Worm (Caenorhabditis elegans) whole organism, young adult: ENCODE measurements around the gene F22B3.10.

ENCODE experiments used
- B0019.2 ChIP-seq: fragments of 200-800 bp; sonication (Bioruptor generic); conservative IDR thresholded peaks from 2 replicates; pipeline ENCODE4 v1.3.6; 2022; ENCODE audit warnings: missing genetic modification reagents, missing genetic modification characterization, missing compliant biosample characterization
- F39B2.1 ChIP-seq: fragments of 200-800 bp; sonication (Bioruptor generic); IDR thresholded peaks from 2 replicates; pipeline ENCODE4 v1.3.6; 2022; ENCODE audit warnings: missing genetic modification reagents, missing genetic modification characterization, missing compliant biosample characterization
- F49E8.2 ChIP-seq: sonication (generic microtip); optimal IDR thresholded peaks from 3 replicates; lab custom pipeline; 2017; ENCODE audit warnings: missing genetic modification characterization, mild to moderate bottlenecking, missing compliant biosample characterization, antibody characterized with exemption, moderate library complexity; ENCODE audit not compliant: insufficient read depth
- F57A8.1 ChIP-seq: fragments of 200-800 bp; sonication (Bioruptor generic); optimal IDR thresholded peaks from 2 replicates; lab custom pipeline; 2018; ENCODE audit warnings: mild to moderate bottlenecking, missing genetic modification characterization, moderate library complexity, missing compliant biosample characterization
- K12H6.12 ChIP-seq: fragments of 200-800 bp; sonication (Bioruptor generic); optimal IDR thresholded peaks from 2 replicates; lab custom pipeline; 2018; ENCODE audit warnings: mild to moderate bottlenecking, missing genetic modification characterization, missing compliant biosample characterization
- Y79H2A.3 ChIP-seq: fragments of 200-800 bp; sonication (Bioruptor generic); conservative IDR thresholded peaks from 2 replicates; pipeline ENCODE4 v1.3.6; 2022; ENCODE audit warnings: missing genetic modification reagents, missing genetic modification characterization, missing compliant biosample characterization
- ZK185.1 ChIP-seq: sonication (generic microtip); optimal IDR thresholded peaks from 2 replicates; lab custom pipeline; 2016; ENCODE audit warnings: mild to moderate bottlenecking, missing genetic modification characterization, missing compliant biosample characterization; ENCODE audit not compliant: poor library complexity, severe bottlenecking
- ama-1 ChIP-seq, 3 experiments: fragments of 150-350 bp in 1 of 3; sonication (generic microtip) in 2 of 3; optimal IDR thresholded peaks; 2 replicates each; lab custom pipeline; 2014 to 2018; ENCODE audit warnings: missing biosample characterization in 2 of 3, missing genetic modification characterization in 2 of 3, missing genetic modification reagents in 2 of 3
- aptf-3 ChIP-seq: fragments of 200-800 bp; sonication (Bioruptor generic); IDR thresholded peaks from 2 replicates; pipeline ENCODE4 v1.3.6; 2022; ENCODE audit warnings: missing genetic modification characterization, missing compliant biosample characterization
- atf-7 ChIP-seq: sonication (generic microtip); optimal IDR thresholded peaks from 2 replicates; lab custom pipeline; 2017; ENCODE audit warnings: mild to moderate bottlenecking, missing genetic modification characterization, missing compliant biosample characterization
- athp-1 ChIP-seq: sonication (generic microtip); optimal IDR thresholded peaks from 2 replicates; lab custom pipeline; 2017; ENCODE audit warnings: mild to moderate bottlenecking, missing genetic modification characterization, missing compliant biosample characterization
- bed-2 ChIP-seq: fragments of 200-800 bp; sonication (Bioruptor generic); IDR thresholded peaks from 2 replicates; pipeline ENCODE4 v1.3.6; 2022; ENCODE audit warnings: missing genetic modification reagents, missing genetic modification characterization, missing compliant biosample characterization
- ccch-3 ChIP-seq: fragments of 200-800 bp; sonication (Bioruptor generic); optimal IDR thresholded peaks from 2 replicates; lab custom pipeline; 2018; ENCODE audit warnings: mild to moderate bottlenecking, missing genetic modification characterization, missing compliant biosample characterization
- cebp-2 ChIP-seq: fragments of 200-800 bp; sonication (Bioruptor generic); IDR thresholded peaks from 2 replicates; pipeline ENCODE4 v1.3.6; 2022; ENCODE audit warnings: missing genetic modification characterization, missing compliant biosample characterization
- ceh-100 ChIP-seq: fragments of 200-800 bp; sonication (Bioruptor generic); IDR thresholded peaks from 2 replicates; pipeline ENCODE4 v1.3.6; 2022; ENCODE audit warnings: missing genetic modification reagents, missing genetic modification characterization, missing compliant biosample characterization
- ceh-58 ChIP-seq: fragments of 200-800 bp; sonication (Bioruptor generic); IDR thresholded peaks from 2 replicates; pipeline ENCODE4 v1.3.6; 2022; ENCODE audit warnings: missing genetic modification characterization, missing compliant biosample characterization
- ceh-79 ChIP-seq: sonication (generic microtip); optimal IDR thresholded peaks from 2 replicates; lab custom pipeline; 2017; ENCODE audit warnings: mild to moderate bottlenecking, missing genetic modification characterization, missing compliant biosample characterization
- ceh-91 ChIP-seq: fragments of 200-800 bp; sonication (Bioruptor generic); IDR thresholded peaks from 2 replicates; pipeline ENCODE4 v1.3.6; 2022; ENCODE audit warnings: missing genetic modification reagents, missing genetic modification characterization, missing compliant biosample characterization
- dpff-1 ChIP-seq: sonication (generic microtip); optimal IDR thresholded peaks from 2 replicates; lab custom pipeline; 2017; ENCODE audit warnings: mild to moderate bottlenecking, missing genetic modification characterization, missing compliant biosample characterization
- dpl-1 ChIP-seq: fragments of 150-350 bp; optimal IDR thresholded peaks from 2 replicates; lab custom pipeline; 2014; ENCODE audit warnings: missing biosample characterization, missing genetic modification reagents, missing genetic modification characterization
- egl-18 ChIP-seq: fragments of 200-800 bp; sonication (Bioruptor generic); IDR thresholded peaks from 2 replicates; pipeline ENCODE4 v1.3.6; 2022; ENCODE audit warnings: missing genetic modification reagents, missing genetic modification characterization, missing compliant biosample characterization
- fkh-3 ChIP-seq: sonication (generic microtip); optimal IDR thresholded peaks from 2 replicates; lab custom pipeline; 2016; ENCODE audit warnings: mild to moderate bottlenecking, missing genetic modification characterization, missing compliant biosample characterization
- gei-17 ChIP-seq: fragments of 200-800 bp; sonication (Bioruptor generic); optimal IDR thresholded peaks from 2 replicates; lab custom pipeline; 2018; ENCODE audit warnings: mild to moderate bottlenecking, missing genetic modification characterization, missing compliant biosample characterization
- him-1 ChIP-seq: sonication (generic microtip); optimal IDR thresholded peaks from 2 replicates; lab custom pipeline; 2016; ENCODE audit warnings: missing genotype, missing genetic modification reagents, missing genetic modification characterization, missing compliant biosample characterization
- hmg-1.2 ChIP-seq: fragments of 200-800 bp; sonication (Bioruptor generic); IDR thresholded peaks from 2 replicates; pipeline ENCODE4 v1.3.6; 2022; ENCODE audit warnings: missing genetic modification reagents, missing genetic modification characterization, missing compliant biosample characterization
- lag-1 ChIP-seq: fragments of 200-800 bp; sonication (Bioruptor generic); IDR thresholded peaks from 2 replicates; pipeline ENCODE4 v1.3.6; 2022; ENCODE audit warnings: missing genetic modification reagents, missing genetic modification characterization, missing compliant biosample characterization
- let-526 ChIP-seq: fragments of 200-800 bp; sonication (Bioruptor generic); IDR thresholded peaks from 2 replicates; pipeline ENCODE4 v1.3.6; 2022; ENCODE audit warnings: missing genetic modification reagents, missing genetic modification characterization, missing compliant biosample characterization
- madf-10 ChIP-seq: sonication (generic microtip); optimal IDR thresholded peaks from 2 replicates; lab custom pipeline; 2016; ENCODE audit warnings: mild to moderate bottlenecking, missing genetic modification characterization, missing compliant biosample characterization
- madf-8 ChIP-seq: fragments of 200-800 bp; sonication (Bioruptor generic); conservative IDR thresholded peaks from 2 replicates; pipeline ENCODE4 v1.3.6; 2022; ENCODE audit warnings: missing genetic modification reagents, missing genetic modification characterization, missing compliant biosample characterization
- mcd-1 ChIP-seq: fragments of 200-800 bp; sonication (Bioruptor generic); IDR thresholded peaks from 2 replicates; pipeline ENCODE4 v1.3.6; 2022; ENCODE audit warnings: missing genetic modification reagents, missing genetic modification characterization, missing compliant biosample characterization
- mel-28 ChIP-seq: sonication (generic microtip); optimal IDR thresholded peaks from 2 replicates; lab custom pipeline; 2016; ENCODE audit warnings: borderline replicate concordance, mild to moderate bottlenecking, missing genetic modification characterization, missing compliant biosample characterization
- mes-4 ChIP-seq: sonication (generic microtip); optimal IDR thresholded peaks from 2 replicates; lab custom pipeline; 2016; ENCODE audit warnings: missing genotype, missing genetic modification characterization, missing compliant biosample characterization
- nfyb-1 ChIP-seq: fragments of 200-800 bp; sonication (Bioruptor generic); IDR thresholded peaks from 2 replicates; pipeline ENCODE4 v1.3.6; 2022; ENCODE audit warnings: missing genetic modification reagents, missing genetic modification characterization, missing compliant biosample characterization
- nhr-80 ChIP-seq: sonication (generic microtip); optimal IDR thresholded peaks from 2 replicates; lab custom pipeline; 2016; ENCODE audit warnings: missing genetic modification characterization, missing compliant biosample characterization
- nhr-90 ChIP-seq: sonication (generic microtip); optimal IDR thresholded peaks from 2 replicates; lab custom pipeline; 2016; ENCODE audit warnings: missing genotype, mild to moderate bottlenecking, missing genetic modification characterization, missing compliant biosample characterization
- snpc-3.4 ChIP-seq: sonication (generic microtip); optimal IDR thresholded peaks from 2 replicates; lab custom pipeline; 2017; ENCODE audit warnings: missing genetic modification characterization, mild to moderate bottlenecking, missing compliant biosample characterization, antibody characterized with exemption, moderate library complexity, missing genotype, missing genetic modification reagents
- tbp1 ChIP-seq: fragments of 200-800 bp; sonication (Bioruptor generic); optimal IDR thresholded peaks from 2 replicates; lab custom pipeline; 2018; ENCODE audit warnings: mild to moderate bottlenecking, missing genetic modification characterization, missing compliant biosample characterization
- zfh-2 ChIP-seq: fragments of 200-800 bp; sonication (Bioruptor generic); conservative IDR thresholded peaks from 2 replicates; pipeline ENCODE4 v1.3.6; 2022; ENCODE audit warnings: missing genetic modification reagents, missing genetic modification characterization, missing compliant biosample characterization
- ztf-18 ChIP-seq: sonication (generic microtip); optimal IDR thresholded peaks from 2 replicates; lab custom pipeline; 2016; ENCODE audit warnings: missing genotype, mild to moderate bottlenecking, missing genetic modification characterization, missing compliant biosample characterization
- ztf-6 ChIP-seq: fragments of 200-800 bp; sonication (Bioruptor generic); IDR thresholded peaks from 2 replicates; pipeline ENCODE4 v1.3.6; 2022; ENCODE audit warnings: missing genetic modification reagents, missing genetic modification characterization, missing compliant biosample characterization

The F22B3.10 gene

ce11 chrIV:11414920-11415319 lies at the start of gene F22B3.10:
TSS of gene F22B3.10 (minus strand) at chrIV:11415020.
- TF ChIP-seq ccch-3 (GFP tag; lab: Kevin White, UChicago), result no peak
- TF ChIP-seq tbp1 (GFP tag; lab: Kevin White, UChicago), result no peak
- TF ChIP-seq dpff-1 (tag; lab: Kevin White, UChicago), result no peak
- TF ChIP-seq aptf-3 (GFP tag; lab: Robert Waterston, UW), result no peak
- TF ChIP-seq cebp-2 (GFP tag; lab: Robert Waterston, UW), result no peak
- no peak for TF ChIP-seq gei-17 (GFP tag; lab: Kevin White, UChicago)
- TF ChIP-seq mel-28 (tag; lab: Kevin White, UChicago), result no peak
- TF ChIP-seq ceh-100, result no peak
- TF ChIP-seq ceh-91, result no peak
- no peak for TF ChIP-seq nhr-80
- TF ChIP-seq F49E8.2 (tag; lab: Kevin White, UChicago), result no peak

- no peak for TF ChIP-seq B0019.2 (GFP tag; lab: Robert Waterston, UW)
- no peak for TF ChIP-seq mcd-1 (GFP tag; lab: Robert Waterston, UW)
- TF ChIP-seq ceh-79 (tag; lab: Kevin White, UChicago), result no peak
- no peak for TF ChIP-seq fkh-3 (tag; lab: Kevin White, UChicago)
- TF ChIP-seq dpl-1 (GFP tag; lab: Kevin White, UChicago), result no peak
- TF ChIP-seq F39B2.1 (GFP tag; lab: Robert Waterston, UW), result no peak
- no peak for TF ChIP-seq ZK185.1 (tag; lab: Kevin White, UChicago)
- no peak for TF ChIP-seq egl-18
- TF ChIP-seq Y79H2A.3, result no peak
- no peak for TF ChIP-seq cebp-2 (GFP tag; lab: Robert Waterston, UW)
- TF ChIP-seq ztf-6 (GFP tag; lab: Robert Waterston, UW), result no peak
- no peak for TF ChIP-seq ceh-58 (GFP tag; lab: Robert Waterston, UW)
- no peak for TF ChIP-seq ztf-18 (tag; lab: Kevin White, UChicago)
- TF ChIP-seq lag-1 (GFP tag; lab: Robert Waterston, UW), result no peak
- TF ChIP-seq ama-1 (optimal IDR thresholded peaks at IDR 0.05; lab: Kevin White, UChicago), result no peak
- TF ChIP-seq ama-1 (GFP tag; optimal IDR thresholded peaks at IDR 0.05; lab: Kevin White, UChicago), result no peak
- TF ChIP-seq nhr-90 (tag; lab: Kevin White, UChicago), result no peak
- TF ChIP-seq F57A8.1, result no peak
- no peak for TF ChIP-seq nfyb-1 (GFP tag; lab: Robert Waterston, UW)
- no peak for TF ChIP-seq K12H6.12
These were observed 46.5 kb upstream of the F22B3.10 start for ce11 chrIV:11461335-11461734.

ce11 chrIV:11459684-11460083 lies 44.9 kb upstream of the F22B3.10 start, which contains the start of gene npr-3:
TSS of gene npr-3 (plus strand) at chrIV:11459984.
- TF ChIP-seq zfh-2 (GFP tag; lab: Robert Waterston, UW) (no peak), gei-17 (GFP tag; lab: Kevin White, UChicago) (no peak), hmg-1.2 (GFP tag; lab: Robert Waterston, UW) (no peak), B0019.2 (GFP tag; lab: Robert Waterston, UW) (no peak), let-526 (no peak), atf-7 (no peak)

ce11 chrIV:11458700-11459263 lies 44.0 kb upstream of the F22B3.10 start:
- TF ChIP-seq athp-1 (no peak), lag-1 (GFP tag; lab: Robert Waterston, UW) (no peak), mes-4 (tag; lab: Kevin White, UChicago) (no peak), him-1 (tag; lab: Kevin White, UChicago) (no peak), madf-10 (tag; lab: Kevin White, UChicago) (no peak), bed-2 (GFP tag; lab: Robert Waterston, UW) (no peak), dpff-1 (tag; lab: Kevin White, UChicago) (no peak), snpc-3.4 (tag; lab: Kevin White, UChicago) (no peak), madf-8 (GFP tag; lab: Robert Waterston, UW) (no peak)
